Worm (Caenorhabditis elegans) whole organism, L2 larva: ENCODE measurements around the gene C04E6.5.

Source experiments
- R02D3.7 ChIP-seq: fragments of 150-350 bp; optimal IDR thresholded peaks from 2 replicates; lab custom pipeline; 2014; ENCODE audit warnings: missing biosample characterization, missing genetic modification characterization
- aly-2 ChIP-seq: fragments of 150-350 bp; optimal IDR thresholded peaks from 2 replicates; lab custom pipeline; 2014; ENCODE audit warnings: missing biosample characterization, missing genetic modification characterization
- ama-1 ChIP-seq: fragments of 150-350 bp; optimal IDR thresholded peaks from 2 replicates; lab custom pipeline; 2018; ENCODE audit warnings: inconsistent platforms
- elt-3 ChIP-seq: sonication (generic microtip); optimal IDR thresholded peaks from 2 replicates; lab custom pipeline; 2017; ENCODE audit warnings: missing biosample characterization, missing genetic modification characterization
- lsy-2 ChIP-seq, 2 experiments: fragments of 150-350 bp in 1 of 2; sonication (generic microtip) in 1 of 2; optimal IDR thresholded peaks; 2 replicates each; lab custom pipeline; 2014 to 2017; ENCODE audit warnings: missing biosample characterization in 2 of 2, missing genetic modification characterization in 2 of 2
- mdl-1 ChIP-seq, 2 experiments: fragments of 150-350 bp in 1 of 2; sonication (generic microtip) in 1 of 2; optimal IDR thresholded peaks; 2 replicates each; lab custom pipeline; 2017; ENCODE audit warnings: missing biosample characterization in 2 of 2, missing genetic modification characterization in 2 of 2
- skn-1 ChIP-seq: sonication (generic microtip); optimal IDR thresholded peaks from 2 replicates; lab custom pipeline; 2017; ENCODE audit warnings: missing biosample characterization, missing genetic modification characterization
- unc-39 ChIP-seq: fragments of 150-350 bp; optimal IDR thresholded peaks from 2 replicates; lab custom pipeline; 2014; ENCODE audit warnings: missing biosample characterization, missing genetic modification characterization
- ztf-11 ChIP-seq: sonication (generic microtip); optimal IDR thresholded peaks from 2 replicates; lab custom pipeline; 2017; ENCODE audit warnings: missing biosample characterization, missing genetic modification characterization

- TF ChIP-seq R02D3.7 (no peak), elt-3 (tag; lab: Kevin White, UChicago) (no peak), lsy-2 (tag; optimal IDR thresholded peaks at IDR 0.05; lab: Kevin White, UChicago) (no peak), ama-1 (lab: Kevin White, UChicago) (no peak), aly-2 (tag; lab: Kevin White, UChicago) (no peak), skn-1 (tag; lab: Kevin White, UChicago) (no peak), unc-39 (tag; lab: Kevin White, UChicago) (no peak), mdl-1 (tag; optimal IDR thresholded peaks at IDR 0.05; lab: Kevin White, UChicago) (no peak), ztf-11 (tag; lab: Kevin White, UChicago) (no peak)
Measured at ce11 chrV:5876966-5877365, 25.0 kb upstream of the C04E6.5 start.
